Worm (Caenorhabditis elegans): ENCODE measurements around the gene srx-86.

srx-86 gene

ce11 chrV:11562643-11563042, at the start of gene srx-86:
Gene srx-86 (plus strand): TSS chrV:11562943.
- TF ChIP-seq F49E8.2 (tag; optimal IDR thresholded peaks at IDR 0.05; ENCODE audit: insufficient read depth) (no peak), madf-10 (tag; optimal IDR thresholded peaks at IDR 0.05) (no peak), dpff-1 (tag; optimal IDR thresholded peaks at IDR 0.05) (no peak), repo-1 (tag; optimal IDR thresholded peaks at IDR 0.05) (no peak), cebp-1 (GFP tag; IDR thresholded peaks at IDR 0.05) (no peak), cebp-1 (tag; optimal IDR thresholded peaks at IDR 0.05) (no peak), B0336.3 (GFP tag; IDR thresholded peaks at IDR 0.05) (no peak), nhr-90 (tag; optimal IDR thresholded peaks at IDR 0.05) (no peak), madf-8 (GFP tag; conservative IDR thresholded peaks at IDR 0.05) (no peak), mcd-1 (GFP tag; IDR thresholded peaks at IDR 0.05) (no peak), pha-4 (tag; optimal IDR thresholded peaks at IDR 0.05) (no peak), ztf-3 (GFP tag; optimal IDR thresholded peaks at IDR 0.05) (no peak), rcor-1 (GFP tag; IDR thresholded peaks at IDR 0.05) (no peak), nhr-179 (tag; optimal IDR thresholded peaks at IDR 0.05) (no peak), snpc-4 (GFP tag; optimal IDR thresholded peaks at IDR 0.05) (no peak), snpc-4 (tag; optimal IDR thresholded peaks at IDR 0.05) (no peak), ztf-22 (GFP tag; optimal IDR thresholded peaks at IDR 0.05) (no peak), rec-8 (tag; optimal IDR thresholded peaks at IDR 0.05) (no peak), K12H6.12 (tag; optimal IDR thresholded peaks at IDR 0.05) (no peak)

ce11 chrV:11513432-11513831, 49.3 kb upstream of the srx-86 start, which contains the start of gene C55A6.3:
Gene C55A6.3 (minus strand): TSS chrV:11513532.
- TF ChIP-seq ztf-28 (GFP tag; IDR thresholded peaks at IDR 0.05) (no peak), aptf-2 (GFP tag; conservative IDR thresholded peaks at IDR 0.05) (no peak), nfya-2 (GFP tag; IDR thresholded peaks at IDR 0.05) (no peak), let-526 (GFP tag; IDR thresholded peaks at IDR 0.05) (no peak), ceh-79 (tag; optimal IDR thresholded peaks at IDR 0.05) (no peak), lin-26 (GFP tag; IDR thresholded peaks at IDR 0.05) (no peak), nfyb-1 (GFP tag; IDR thresholded peaks at IDR 0.05) (no peak), mes-4 (tag; optimal IDR thresholded peaks at IDR 0.05) (no peak), tlf-1 (GFP tag; optimal IDR thresholded peaks at IDR 0.05) (no peak), B0019.2 (GFP tag; conservative IDR thresholded peaks at IDR 0.05) (no peak), egrh-3 (GFP tag; IDR thresholded peaks at IDR 0.05) (no peak), hrde-1 (tag; optimal IDR thresholded peaks at IDR 0.05; ENCODE audit: borderline replicate concordance) (no peak), aptf-3 (GFP tag; IDR thresholded peaks at IDR 0.05) (no peak)

ce11 chrV:11514677-11515076, 48.1 kb upstream of the srx-86 start, which contains the start of gene C55A6.6:
Gene C55A6.6 (minus strand): TSS chrV:11514737.
- TF ChIP-seq nhr-90 (tag; optimal IDR thresholded peaks at IDR 0.05), result no peak
- TF ChIP-seq D2030.7 (GFP tag; IDR thresholded peaks at IDR 0.05), result no peak
- TF ChIP-seq mxl-1 (tag; optimal IDR thresholded peaks at IDR 0.05), result no peak
- no peak for TF ChIP-seq lsl-1 (GFP tag; optimal IDR thresholded peaks at IDR 0.05)
- TF ChIP-seq ama-1 (optimal IDR thresholded peaks at IDR 0.05), result no peak
- TF ChIP-seq ama-1 (GFP tag; optimal IDR thresholded peaks at IDR 0.05), result no peak
- no peak for TF ChIP-seq fkh-3 (tag; optimal IDR thresholded peaks at IDR 0.05)
- no peak for TF ChIP-seq F37B4.10 (GFP tag; IDR thresholded peaks at IDR 0.05)
- TF ChIP-seq B0336.3 (GFP tag; IDR thresholded peaks at IDR 0.05), result no peak
- no peak for TF ChIP-seq ceh-79 (tag; optimal IDR thresholded peaks at IDR 0.05)
- TF ChIP-seq Y79H2A.3 (GFP tag; conservative IDR thresholded peaks at IDR 0.05), result no peak
- TF ChIP-seq ekl-4 (GFP tag; IDR thresholded peaks at IDR 0.05), result no peak
- no peak for TF ChIP-seq repo-1 (tag; optimal IDR thresholded peaks at IDR 0.05)
- no peak for TF ChIP-seq chd-7 (tag; optimal IDR thresholded peaks at IDR 0.05)
